Worm (Caenorhabditis elegans) whole organism, L4 larva: ENCODE measurements around the gene nuo-3.
A peak's percentile ranks its signal among the peaks of the same experiment; 100 is the strongest.

Source experiments
- F10B5.3 ChIP-seq: sonication (generic microtip); optimal IDR thresholded peaks from 2 replicates; lab custom pipeline; 2016; ENCODE audit warnings: mild to moderate bottlenecking, missing genetic modification characterization, missing compliant biosample characterization
- F37D6.2 ChIP-seq: sonication (generic microtip); optimal IDR thresholded peaks from 2 replicates; lab custom pipeline; 2016; ENCODE audit warnings: mild to moderate bottlenecking, missing genetic modification characterization, missing compliant biosample characterization
- ZK337.2 ChIP-seq: fragments of 200-800 bp; sonication (Bioruptor generic); IDR thresholded peaks from 2 replicates; pipeline ENCODE4 v1.3.6; 2022; ENCODE audit warnings: missing genetic modification reagents, missing genetic modification characterization, missing compliant biosample characterization
- ZK546.5 ChIP-seq, 2 experiments: sonication (generic microtip); optimal IDR thresholded peaks; 2 replicates each; lab custom pipeline; 2017; ENCODE audit warnings: missing biosample characterization in 2 of 2, missing genetic modification characterization in 2 of 2
- aha-1 ChIP-seq: fragments of 150-350 bp; peaks from one replicate; lab custom pipeline; 2014; ENCODE audit warnings: missing biosample characterization, missing genetic modification characterization
- aly-2 ChIP-seq: sonication (generic microtip); optimal IDR thresholded peaks from 2 replicates; lab custom pipeline; 2018; ENCODE audit warnings: missing biosample characterization, missing genetic modification characterization
- ceh-28 ChIP-seq: fragments of 150-350 bp; optimal IDR thresholded peaks from 2 replicates; lab custom pipeline; 2014; ENCODE audit warnings: missing biosample characterization, missing genetic modification reagents, missing genetic modification characterization
- ceh-62 ChIP-seq: sonication (generic microtip); optimal IDR thresholded peaks from 2 replicates; lab custom pipeline; 2017; ENCODE audit warnings: missing biosample characterization, missing genetic modification characterization
- cey-2 ChIP-seq: sonication (generic microtip); optimal IDR thresholded peaks from 3 replicates; lab custom pipeline; 2017; ENCODE audit warnings: missing genetic modification characterization, mild to moderate bottlenecking, missing compliant biosample characterization, antibody characterized with exemption, borderline replicate concordance; ENCODE audit not compliant: insufficient read depth
- daf-8 ChIP-seq: fragments of 200-800 bp; sonication (Bioruptor generic); IDR thresholded peaks from 2 replicates; pipeline ENCODE4 v1.3.6; 2022; ENCODE audit warnings: missing genetic modification characterization, missing compliant biosample characterization
- dmd-6 ChIP-seq: fragments of 200-800 bp; sonication (Bioruptor generic); IDR thresholded peaks from 2 replicates; pipeline ENCODE4 v1.3.6; 2022; ENCODE audit warnings: missing genetic modification reagents, missing genetic modification characterization, missing compliant biosample characterization
- dmd-8 ChIP-seq: fragments of 200-800 bp; sonication (Bioruptor generic); IDR thresholded peaks from 2 replicates; pipeline ENCODE4 v1.3.6; 2022; ENCODE audit warnings: missing genetic modification characterization, missing compliant biosample characterization
- dmd-9 ChIP-seq: fragments of 200-800 bp; sonication (Bioruptor generic); IDR thresholded peaks from 2 replicates; pipeline ENCODE4 v1.3.6; 2022; ENCODE audit warnings: missing genetic modification reagents, missing genetic modification characterization, missing compliant biosample characterization
- egl-43 ChIP-seq: fragments of 200-800 bp; sonication (Bioruptor generic); IDR thresholded peaks from 2 replicates; pipeline ENCODE4 v1.3.6; 2022; ENCODE audit warnings: missing genetic modification reagents, missing genetic modification characterization, missing compliant biosample characterization
- fkh-10 ChIP-seq: fragments of 150-350 bp; optimal IDR thresholded peaks from 2 replicates; lab custom pipeline; 2014; ENCODE audit warnings: missing biosample characterization, missing genetic modification reagents, missing genetic modification characterization
- gei-8 ChIP-seq: fragments of 200-800 bp; sonication (Bioruptor generic); optimal IDR thresholded peaks from 2 replicates; lab custom pipeline; 2018; ENCODE audit warnings: mild to moderate bottlenecking, missing genetic modification characterization, missing compliant biosample characterization
- hif-1 ChIP-seq, 2 experiments: sonication (generic microtip); optimal IDR thresholded peaks; 2 replicates each; lab custom pipeline; 2016 to 2017; ENCODE audit warnings: missing compliant biosample characterization in 2 of 2, missing genetic modification characterization in 2 of 2, missing genetic modification reagents in 2 of 2, missing genotype in 2 of 2, mild to moderate bottlenecking in 1 of 2
- hmg-1.1 ChIP-seq: fragments of 200-800 bp; sonication (Bioruptor generic); IDR thresholded peaks from 2 replicates; pipeline ENCODE4 v1.3.6; 2022; ENCODE audit warnings: missing genetic modification reagents, missing genetic modification characterization, missing compliant biosample characterization
- jun-1 ChIP-seq: fragments of 150-350 bp; optimal IDR thresholded peaks from 2 replicates; lab custom pipeline; 2014; ENCODE audit warnings: missing biosample characterization, missing genetic modification reagents, missing genetic modification characterization
- lin-1 ChIP-seq: fragments of 200-800 bp; sonication (Bioruptor generic); IDR thresholded peaks from 2 replicates; pipeline ENCODE4 v1.3.6; 2022; ENCODE audit warnings: missing genetic modification reagents, missing genetic modification characterization, missing compliant biosample characterization
- lin-29 ChIP-seq: fragments of 200-800 bp; sonication (Bioruptor generic); IDR thresholded peaks from 2 replicates; pipeline ENCODE4 v1.3.6; 2022; ENCODE audit warnings: missing genetic modification reagents, missing genetic modification characterization, missing compliant biosample characterization
- lin-38 ChIP-seq: fragments of 200-800 bp; sonication (Bioruptor generic); IDR thresholded peaks from 2 replicates; pipeline ENCODE4 v1.3.6; 2022; ENCODE audit warnings: missing genetic modification reagents, missing genetic modification characterization, missing compliant biosample characterization
- lir-3 ChIP-seq: sonication (generic microtip); optimal IDR thresholded peaks from 2 replicates; lab custom pipeline; 2016; ENCODE audit warnings: mild to moderate bottlenecking, missing genetic modification characterization, missing compliant biosample characterization
- lsy-2 ChIP-seq, 2 experiments: fragments of 150-350 bp in 1 of 2; sonication (generic microtip) in 1 of 2; optimal IDR thresholded peaks; 2 replicates each; lab custom pipeline; 2014 to 2017; ENCODE audit warnings: missing biosample characterization in 2 of 2, missing genetic modification characterization in 2 of 2
- madf-5 ChIP-seq, 2 experiments: fragments of 200-800 bp; sonication (Bioruptor generic); IDR thresholded peaks; 2 replicates each; pipeline ENCODE4 v1.3.6; 2022; ENCODE audit warnings: missing compliant biosample characterization in 2 of 2, missing genetic modification characterization in 2 of 2
- mes-2 ChIP-seq: sonication (generic microtip); optimal IDR thresholded peaks from 2 replicates; lab custom pipeline; 2016; ENCODE audit warnings: missing genotype, mild to moderate bottlenecking, missing genetic modification characterization, missing compliant biosample characterization; ENCODE audit not compliant: poor library complexity, severe bottlenecking
- mxl-3 ChIP-seq: fragments of 200-800 bp; sonication (Bioruptor generic); optimal IDR thresholded peaks from 2 replicates; lab custom pipeline; 2018; ENCODE audit warnings: mild to moderate bottlenecking, missing genetic modification characterization, missing compliant biosample characterization
- nhr-10 ChIP-seq: fragments of 150-350 bp; optimal IDR thresholded peaks from 2 replicates; lab custom pipeline; 2014; ENCODE audit warnings: missing biosample characterization, missing genetic modification characterization
- nhr-28 ChIP-seq: fragments of 150-350 bp; optimal IDR thresholded peaks from 2 replicates; lab custom pipeline; 2014; ENCODE audit warnings: missing biosample characterization, missing genetic modification characterization
- nhr-6 ChIP-seq: fragments of 150-350 bp; optimal IDR thresholded peaks from 2 replicates; lab custom pipeline; 2014; ENCODE audit warnings: missing biosample characterization, missing genetic modification characterization
- nhr-76 ChIP-seq: fragments of 150-350 bp; optimal IDR thresholded peaks from 2 replicates; lab custom pipeline; 2014; ENCODE audit warnings: missing biosample characterization, missing genetic modification characterization
- nhr-77 ChIP-seq: fragments of 150-350 bp; optimal IDR thresholded peaks from 2 replicates; lab custom pipeline; 2014; ENCODE audit warnings: missing biosample characterization, missing genetic modification characterization
- pha-4 ChIP-seq, 2 experiments: fragments of 150-350 bp in 1 of 2; fragments of 200-800 bp in 1 of 2; sonication (Bioruptor generic) in 1 of 2; IDR thresholded peaks in 1 of 2; optimal IDR thresholded peaks in 1 of 2; 2 replicates each; pipeline versions ENCODE4 v1.3.6 to Lab custom; 2014 to 2022; ENCODE audit warnings: missing genetic modification characterization in 2 of 2, missing genetic modification reagents in 2 of 2, missing biosample characterization in 1 of 2, missing compliant biosample characterization in 1 of 2
- php-3 ChIP-seq: fragments of 200-800 bp; sonication (Bioruptor generic); IDR thresholded peaks from 2 replicates; pipeline ENCODE4 v1.3.6; 2022; ENCODE audit warnings: missing genetic modification reagents, missing genetic modification characterization, missing compliant biosample characterization
- pqm-1 ChIP-seq: sonication (generic microtip); optimal IDR thresholded peaks from 2 replicates; lab custom pipeline; 2017; ENCODE audit warnings: missing biosample characterization, missing genetic modification characterization
- rbr-2 ChIP-seq: sonication (generic microtip); optimal IDR thresholded peaks from 2 replicates; lab custom pipeline; 2016; ENCODE audit warnings: missing genotype, missing genetic modification characterization, missing compliant biosample characterization
- saeg-2 ChIP-seq: fragments of 200-800 bp; sonication (Bioruptor generic); IDR thresholded peaks from 2 replicates; pipeline ENCODE4 v1.3.6; 2022; ENCODE audit warnings: missing genetic modification reagents, missing genetic modification characterization, missing compliant biosample characterization
- sdz-12 ChIP-seq: fragments of 200-800 bp; sonication (Bioruptor generic); optimal IDR thresholded peaks from 2 replicates; lab custom pipeline; 2018; ENCODE audit warnings: mild to moderate bottlenecking, missing genetic modification characterization, missing compliant biosample characterization
- spr-1 ChIP-seq: sonication (generic microtip); optimal IDR thresholded peaks from 2 replicates; lab custom pipeline; 2016; ENCODE audit warnings: mild to moderate bottlenecking, missing genetic modification characterization, missing compliant biosample characterization
- spr-3 ChIP-seq: fragments of 200-800 bp; sonication (Bioruptor generic); optimal IDR thresholded peaks from 2 replicates; lab custom pipeline; 2018; ENCODE audit warnings: mild to moderate bottlenecking, missing genetic modification characterization, missing compliant biosample characterization
- tag-97 ChIP-seq: fragments of 200-800 bp; sonication (Bioruptor generic); IDR thresholded peaks from 2 replicates; pipeline ENCODE4 v1.3.6; 2022; ENCODE audit warnings: missing genetic modification characterization, missing compliant biosample characterization
- unc-130 ChIP-seq: sonication (generic microtip); optimal IDR thresholded peaks from 2 replicates; lab custom pipeline; 2016; ENCODE audit warnings: missing genetic modification reagents, missing genetic modification characterization, missing compliant biosample characterization
- unc-39 ChIP-seq: sonication (generic microtip); optimal IDR thresholded peaks from 2 replicates; lab custom pipeline; 2017; ENCODE audit warnings: missing biosample characterization, missing genetic modification characterization
- unc-62 ChIP-seq, 3 experiments: fragments of 150-350 bp in 1 of 3; sonication (generic microtip); optimal IDR thresholded peaks in 2 of 3; peaks in 1 of 3; 1 replicate in 1 of 3; 2 replicates in 2 of 3; lab custom pipeline; 2014 to 2017; ENCODE audit warnings: missing biosample characterization in 3 of 3, missing genetic modification characterization in 3 of 3, missing genetic modification reagents in 3 of 3, missing genotype in 1 of 3
- zag-1 ChIP-seq: fragments of 150-350 bp; optimal IDR thresholded peaks from 2 replicates; lab custom pipeline; 2014; ENCODE audit warnings: missing biosample characterization, missing genetic modification characterization
- zfp-2 ChIP-seq: sonication (generic microtip); optimal IDR thresholded peaks from 2 replicates; lab custom pipeline; 2016; ENCODE audit warnings: mild to moderate bottlenecking, missing genetic modification characterization, missing compliant biosample characterization
- ztf-7 ChIP-seq: fragments of 150-350 bp; optimal IDR thresholded peaks from 2 replicates; lab custom pipeline; 2014; ENCODE audit warnings: missing biosample characterization, missing genetic modification characterization

Gene nuo-3

ce11 chrIV:14795918-14796488 lies 1.3 kb downstream of the nuo-3 start, which contains the start of gene coq-3 (continued):
- TF ChIP-seq aly-2 (no peak), php-3 (no peak), nhr-76 (tag; lab: Kevin White, UChicago) (no peak), hmg-1.1 (GFP tag; lab: Robert Waterston, UW) (no peak), ZK337.2 (no peak), spr-1 (tag; lab: Kevin White, UChicago) (no peak), ceh-28 (tag; lab: Kevin White, UChicago) (no peak), tag-97 (GFP tag; lab: Robert Waterston, UW) (no peak), mes-2 (tag; lab: Kevin White, UChicago) (peak; percentile 28), sdz-12 (GFP tag; lab: Kevin White, UChicago) (no peak), ZK546.5 (tag; optimal IDR thresholded peaks at IDR 0.05; lab: Kevin White, UChicago) (no peak), dmd-9 (GFP tag; lab: Robert Waterston, UW) (no peak), gei-8 (GFP tag; lab: Kevin White, UChicago) (no peak), dmd-8 (GFP tag; lab: Robert Waterston, UW) (no peak), lsy-2 (tag; optimal IDR thresholded peaks at IDR 0.05; lab: Kevin White, UChicago) (peak in 1 of 2 experiments; percentile 12), lin-38 (GFP tag; lab: Robert Waterston, UW) (peak; percentile 23; the same call in 1 of the 2 replicates), unc-62 (GFP tag; optimal IDR thresholded peaks at IDR 0.05 in 1 of 2; lab: Kevin White, UChicago) (no peak), unc-62 (tag; optimal IDR thresholded peaks at IDR 0.05; lab: Kevin White, UChicago) (no peak), nhr-10 (tag; lab: Kevin White, UChicago) (no peak)

- TF ChIP-seq cey-2 (tag; lab: Kevin White, UChicago) (no peak), nhr-76 (tag; lab: Kevin White, UChicago) (no peak), unc-130 (GFP tag; lab: Kevin White, UChicago) (no peak), madf-5 (GFP tag; IDR thresholded peaks at IDR 0.05; lab: Robert Waterston, UW) (no peak), nhr-28 (peak; percentile 53), spr-3 (GFP tag; lab: Kevin White, UChicago) (no peak), aly-2 (no peak), pqm-1 (no peak), daf-8 (GFP tag; lab: Robert Waterston, UW) (no peak), zag-1 (tag; lab: Kevin White, UChicago) (no peak), fkh-10 (no peak), hif-1 (tag; optimal IDR thresholded peaks at IDR 0.05; lab: Kevin White, UChicago) (peak in 1 of 2 experiments; percentile 7), rbr-2 (tag; lab: Kevin White, UChicago) (peak; percentile 60), dmd-6 (peak; percentile 46), saeg-2 (GFP tag; lab: Robert Waterston, UW) (0 out of 2 replicates have a peak, but pooled peaks have one; percentile 5), lir-3 (tag; lab: Kevin White, UChicago) (no peak), dmd-9 (GFP tag; lab: Robert Waterston, UW) (no peak), F37D6.2 (peak; percentile 52), unc-39 (tag; lab: Kevin White, UChicago) (no peak), nhr-77 (tag; lab: Kevin White, UChicago) (peak; percentile 69), lin-29 (GFP tag; lab: Robert Waterston, UW) (no peak), ztf-7 (tag; lab: Kevin White, UChicago) (no peak), nhr-6 (peak; percentile 57), egl-43 (GFP tag; lab: Robert Waterston, UW) (0 out of 2 replicates have a peak, but pooled peaks have one; percentile 15), ZK337.2 (no peak), lin-1 (GFP tag; lab: Robert Waterston, UW) (no peak), zfp-2 (tag; lab: Kevin White, UChicago) (no peak), aha-1 (tag; lab: Kevin White, UChicago) (peak; percentile 99), jun-1 (tag; lab: Kevin White, UChicago) (no peak), pha-4 (GFP tag; IDR thresholded peaks at IDR 0.05; lab: Robert Waterston, UW) (peak; percentile 14; the same call in 1 of the 2 replicates), pha-4 (tag; optimal IDR thresholded peaks at IDR 0.05; lab: Kevin White, UChicago) (no peak), ceh-62 (tag; lab: Kevin White, UChicago) (no peak), mxl-3 (peak; percentile 93), F10B5.3 (tag; lab: Kevin White, UChicago) (no peak)
These were observed 3.3 kb downstream of the nuo-3 start for ce11 chrIV:14793900-14794624.
